Fruit fly (Drosophila melanogaster) whole organism, prepupa: ENCODE results near the gene Naa30A.

Experiments used
- CG10631 ChIP-seq: fragments of 200-800 bp; sonication (Bioruptor generic); optimal IDR thresholded peaks from 2 replicates; lab custom pipeline; 2016; ENCODE audit warnings: missing biosample characterization, missing genetic modification characterization
- CG11294 ChIP-seq: fragments of 200-800 bp; sonication (Bioruptor generic); IDR thresholded peaks from 2 replicates; pipeline ENCODE4 v1.3.6; 2022; ENCODE audit warnings: missing biosample characterization, missing genetic modification characterization
- CG11762 ChIP-seq: fragments of 200-800 bp; sonication (Bioruptor generic); optimal IDR thresholded peaks from 3 replicates; lab custom pipeline; 2016; ENCODE audit warnings: missing biosample characterization, missing genetic modification characterization; ENCODE audit not compliant: insufficient read depth
- CG11902 ChIP-seq: fragments of 200-800 bp; sonication (Bioruptor generic); optimal IDR thresholded peaks from 3 replicates; lab custom pipeline; 2016; ENCODE audit warnings: missing biosample characterization, missing genetic modification characterization
- CG15336 ChIP-seq: fragments of 200-800 bp; sonication (Bioruptor generic); IDR thresholded peaks from 2 replicates; pipeline ENCODE4 v1.3.6; 2022; ENCODE audit warnings: missing biosample characterization, missing genetic modification characterization
- CG1621 ChIP-seq: fragments of 200-800 bp; sonication (Bioruptor generic); optimal IDR thresholded peaks from 3 replicates; lab custom pipeline; 2018; ENCODE audit warnings: missing biosample characterization, mild to moderate bottlenecking, missing genetic modification characterization
- CG3032 ChIP-seq: fragments of 200-800 bp; optimal IDR thresholded peaks from 2 replicates; lab custom pipeline; 2019; ENCODE audit warnings: missing biosample characterization, mild to moderate bottlenecking, missing genetic modification characterization, moderate library complexity
- CG31627 ChIP-seq: fragments of 200-800 bp; sonication (Bioruptor generic); optimal IDR thresholded peaks from 3 replicates; lab custom pipeline; 2016; ENCODE audit warnings: missing biosample characterization, missing genetic modification characterization
- CG32006 ChIP-seq: fragments of 200-800 bp; sonication (Bioruptor generic); optimal IDR thresholded peaks from 3 replicates; lab custom pipeline; 2017; ENCODE audit warnings: missing biosample characterization, mild to moderate bottlenecking, missing genetic modification characterization
- CG34406 ChIP-seq: fragments of 200-800 bp; sonication (Bioruptor generic); optimal IDR thresholded peaks from 3 replicates; lab custom pipeline; 2016; ENCODE audit warnings: missing biosample characterization, missing genetic modification characterization
- CG3919 ChIP-seq: fragments of 200-800 bp; sonication (Bioruptor generic); optimal IDR thresholded peaks from 3 replicates; lab custom pipeline; 2016; ENCODE audit warnings: missing biosample characterization, missing genetic modification characterization
- CG6163 ChIP-seq: fragments of 200-800 bp; sonication (Bioruptor generic); IDR thresholded peaks from 3 replicates; pipeline ENCODE4 v1.3.6; 2022; ENCODE audit warnings: missing biosample characterization, missing genetic modification characterization
- CG6276 ChIP-seq: fragments of 200-800 bp; sonication (Bioruptor generic); optimal IDR thresholded peaks from 2 replicates; lab custom pipeline; 2017; ENCODE audit warnings: missing biosample characterization, mild to moderate bottlenecking, missing genetic modification characterization
- CG6792 ChIP-seq: fragments of 200-800 bp; sonication (Bioruptor generic); optimal IDR thresholded peaks from 3 replicates; lab custom pipeline; 2016; ENCODE audit warnings: missing biosample characterization, missing genetic modification characterization
- CG6808 ChIP-seq: fragments of 200-800 bp; sonication (Bioruptor generic); optimal IDR thresholded peaks from 3 replicates; lab custom pipeline; 2017; ENCODE audit warnings: missing biosample characterization, missing genetic modification characterization, mild to moderate bottlenecking, moderate library complexity, missing genetic modification reagents
- CG6854 ChIP-seq: fragments of 200-800 bp; sonication (Bioruptor generic); optimal IDR thresholded peaks from 2 replicates; lab custom pipeline; 2017; ENCODE audit warnings: missing biosample characterization, mild to moderate bottlenecking, missing genetic modification characterization
- CG7368 ChIP-seq: fragments of 200-800 bp; sonication (Bioruptor generic); optimal IDR thresholded peaks from 3 replicates; lab custom pipeline; 2016; ENCODE audit warnings: missing biosample characterization, missing genetic modification characterization
- CG8119 ChIP-seq: fragments of 200-800 bp; sonication (Bioruptor generic); IDR thresholded peaks from 3 replicates; pipeline ENCODE4 v1.3.6; 2022; ENCODE audit warnings: missing biosample characterization, missing genetic modification characterization
- CG8319 ChIP-seq: fragments of 200-800 bp; sonication (Bioruptor generic); optimal IDR thresholded peaks from 3 replicates; lab custom pipeline; 2016; ENCODE audit warnings: missing biosample characterization, missing genetic modification characterization
- CG8632 ChIP-seq: fragments of 200-800 bp; sonication (Bioruptor generic); optimal IDR thresholded peaks from 3 replicates; lab custom pipeline; 2016; ENCODE audit warnings: missing biosample characterization, missing genetic modification characterization
- Eip78C ChIP-seq: fragments of 200-800 bp; sonication (Bioruptor generic); peaks from one replicate; lab custom pipeline; 2016; ENCODE audit warnings: missing biosample characterization, missing genetic modification characterization
- Eip93F ChIP-seq: fragments of 200-800 bp; sonication (Bioruptor generic); optimal IDR thresholded peaks from 2 replicates; lab custom pipeline; 2016; ENCODE audit warnings: missing biosample characterization, mild to moderate bottlenecking, missing genetic modification characterization
- Ets96B ChIP-seq: fragments of 200-800 bp; optimal IDR thresholded peaks from 2 replicates; lab custom pipeline; 2019; ENCODE audit warnings: missing biosample characterization, mild to moderate bottlenecking, missing genetic modification characterization, moderate library complexity
- Gug ChIP-seq: fragments of 200-800 bp; sonication (Bioruptor generic); IDR thresholded peaks from 2 replicates; pipeline ENCODE4 v1.3.6; 2022; ENCODE audit warnings: missing biosample characterization, missing genetic modification characterization
- Hr4 ChIP-seq: fragments of 200-800 bp; sonication (Bioruptor generic); optimal IDR thresholded peaks from 3 replicates; lab custom pipeline; 2016; ENCODE audit warnings: missing biosample characterization, missing genetic modification characterization
- Met ChIP-seq: fragments of 200-800 bp; sonication (Bioruptor generic); optimal IDR thresholded peaks from 3 replicates; lab custom pipeline; 2016; ENCODE audit warnings: missing biosample characterization, missing genetic modification characterization
- OdsH ChIP-seq: fragments of 200-800 bp; sonication (Bioruptor generic); optimal IDR thresholded peaks from 3 replicates; lab custom pipeline; 2016; ENCODE audit warnings: missing biosample characterization, missing genetic modification characterization
- Smox ChIP-seq: fragments of 200-800 bp; sonication (Bioruptor generic); optimal IDR thresholded peaks from 3 replicates; lab custom pipeline; 2016; ENCODE audit warnings: missing biosample characterization, missing genetic modification characterization
- Sox14 ChIP-seq: fragments of 200-800 bp; sonication (Bioruptor generic); optimal IDR thresholded peaks from 3 replicates; lab custom pipeline; 2016; ENCODE audit warnings: missing biosample characterization, missing genetic modification characterization
- Sox15 ChIP-seq: fragments of 200-800 bp; sonication (Bioruptor generic); optimal IDR thresholded peaks from 3 replicates; lab custom pipeline; 2016; ENCODE audit warnings: missing biosample characterization, missing genetic modification characterization
- achi ChIP-seq: fragments of 200-800 bp; sonication (Bioruptor generic); optimal IDR thresholded peaks from 3 replicates; lab custom pipeline; 2016; ENCODE audit warnings: missing biosample characterization, missing genetic modification characterization
- cyc ChIP-seq: fragments of 200-800 bp; sonication (Bioruptor generic); optimal IDR thresholded peaks from 3 replicates; lab custom pipeline; 2016; ENCODE audit warnings: missing biosample characterization, missing genetic modification characterization
- dac ChIP-seq: fragments of 200-800 bp; sonication (Bioruptor generic); optimal IDR thresholded peaks from 2 replicates; lab custom pipeline; 2017; ENCODE audit warnings: missing biosample characterization, mild to moderate bottlenecking, missing genetic modification characterization
- dsx ChIP-seq: fragments of 200-800 bp; optimal IDR thresholded peaks from 3 replicates; lab custom pipeline; 2019; ENCODE audit warnings: missing biosample characterization, mild to moderate bottlenecking, missing genetic modification characterization, moderate library complexity; ENCODE audit not compliant: poor library complexity, severe bottlenecking
- eg ChIP-seq: fragments of 200-800 bp; sonication (Bioruptor generic); IDR thresholded peaks from 3 replicates; pipeline ENCODE4 v1.3.6; 2022; ENCODE audit warnings: missing biosample characterization, missing genetic modification characterization
- esn ChIP-seq: fragments of 200-800 bp; sonication (Bioruptor generic); optimal IDR thresholded peaks from 2 replicates; lab custom pipeline; 2016; ENCODE audit warnings: missing biosample characterization, mild to moderate bottlenecking, missing genetic modification characterization, moderate library complexity
- fd59A ChIP-seq: fragments of 200-800 bp; sonication (Bioruptor generic); optimal IDR thresholded peaks from 2 replicates; lab custom pipeline; 2017; ENCODE audit warnings: missing biosample characterization, mild to moderate bottlenecking, missing genetic modification characterization, missing genetic modification reagents
- fkh ChIP-seq: fragments of 200-800 bp; sonication (Bioruptor generic); optimal IDR thresholded peaks from 3 replicates; lab custom pipeline; 2017; ENCODE audit warnings: missing biosample characterization, mild to moderate bottlenecking, missing genetic modification characterization, moderate library complexity
- lz ChIP-seq: fragments of 200-800 bp; sonication (Bioruptor generic); optimal IDR thresholded peaks from 3 replicates; lab custom pipeline; 2016; ENCODE audit warnings: missing biosample characterization, missing genetic modification characterization
- spab ChIP-seq: fragments of 200-800 bp; sonication (Bioruptor generic); optimal IDR thresholded peaks from 2 replicates; lab custom pipeline; 2017; ENCODE audit warnings: missing biosample characterization, mild to moderate bottlenecking, missing genetic modification characterization, missing genetic modification reagents
- ss ChIP-seq, 2 experiments: fragments of 200-800 bp; sonication (Bioruptor generic); optimal IDR thresholded peaks; 2 replicates in 1 of 2; 3 replicates in 1 of 2; lab custom pipeline; 2017 to 2018; ENCODE audit warnings: mild to moderate bottlenecking in 2 of 2, missing biosample characterization in 2 of 2, missing genetic modification characterization in 2 of 2, moderate library complexity in 1 of 2
- svp ChIP-seq: fragments of 200-800 bp; sonication (Bioruptor generic); peaks from one replicate; lab custom pipeline; 2016; ENCODE audit warnings: missing biosample characterization, missing genetic modification characterization
- topi ChIP-seq: fragments of 200-800 bp; sonication (Bioruptor generic); optimal IDR thresholded peaks from 3 replicates; lab custom pipeline; 2016; ENCODE audit warnings: missing biosample characterization, missing genetic modification characterization
- vri ChIP-seq: fragments of 200-800 bp; sonication (Bioruptor generic); optimal IDR thresholded peaks from 3 replicates; lab custom pipeline; 2016; ENCODE audit warnings: missing biosample characterization, mild to moderate bottlenecking, missing genetic modification characterization

Naa30A gene

dm6 chrX:1370104-1370802, 28.3 kb downstream of the Naa30A start, which contains the start of gene ssx:
Gene ssx, plus strand, starts transcription at chrX:1370580.
- TF ChIP-seq cyc (GFP tag; lab: Kevin White, UChicago), result peak; percentile 51
- peak; percentile 45 for TF ChIP-seq CG11762 (GFP tag; lab: Kevin White, UChicago)
- no peak for TF ChIP-seq CG11294 (GFP tag; lab: Robert Waterston, UW)
- peak; percentile 41 for TF ChIP-seq CG8632 (GFP tag; lab: Kevin White, UChicago)
- TF ChIP-seq Eip78C (GFP tag; lab: Kevin White, UChicago), result peak; percentile 82
- peak; percentile 62 for TF ChIP-seq CG6792 (GFP tag; lab: Kevin White, UChicago)
- peak; percentile 82 for TF ChIP-seq svp (GFP tag; lab: Kevin White, UChicago)
- TF ChIP-seq ss (GFP tag; optimal IDR thresholded peaks at IDR 0.05; lab: Kevin White, UChicago), result no peak
- TF ChIP-seq CG7368 (GFP tag; lab: Kevin White, UChicago), result peak; percentile 28
- no peak for TF ChIP-seq CG6854 (GFP tag; lab: Kevin White, UChicago)
- TF ChIP-seq lz (GFP tag; lab: Kevin White, UChicago), result peak; percentile 71
- TF ChIP-seq Hr4 (GFP tag; lab: Kevin White, UChicago), result no peak
- TF ChIP-seq topi (GFP tag; lab: Kevin White, UChicago), result peak; percentile 57
- no peak for TF ChIP-seq spab (GFP tag; lab: Kevin White, UChicago)
- peak; percentile 56 for TF ChIP-seq Sox14 (GFP tag; lab: Kevin White, UChicago)
- no peak for TF ChIP-seq Eip93F
- TF ChIP-seq Smox, result no peak
- TF ChIP-seq achi (GFP tag; lab: Kevin White, UChicago), result peak; percentile 38
- TF ChIP-seq CG10631 (GFP tag; lab: Kevin White, UChicago), result no peak
- no peak for TF ChIP-seq Met (GFP tag; lab: Kevin White, UChicago)
- peak; percentile 65; the same call in 2 of the 3 replicates for TF ChIP-seq eg (GFP tag; lab: Robert Waterston, UW)
- peak; percentile 69 for TF ChIP-seq esn
- peak; percentile 17 for TF ChIP-seq CG3032 (tag; lab: Kevin White, UChicago)
- peak; percentile 71 for TF ChIP-seq CG15336 (GFP tag; lab: Robert Waterston, UW)
- TF ChIP-seq Sox15, result peak; percentile 18
- peak; percentile 37 for TF ChIP-seq CG1621 (tag; lab: Kevin White, UChicago)
- TF ChIP-seq CG34406 (GFP tag; lab: Kevin White, UChicago), result no peak
- peak; percentile 9 for TF ChIP-seq dac (GFP tag; lab: Kevin White, UChicago)
- TF ChIP-seq CG8119 (GFP tag; lab: Robert Waterston, UW), result peak; percentile 45; the same call in 1 of the 3 replicates
- no peak for TF ChIP-seq CG32006 (GFP tag; lab: Kevin White, UChicago)
- TF ChIP-seq CG31627, result peak; percentile 67
- peak; percentile 62 for TF ChIP-seq CG6163 (GFP tag; lab: Robert Waterston, UW)
- TF ChIP-seq Gug (GFP tag; lab: Robert Waterston, UW), result peak; percentile 10; the same call in 1 of the 2 replicates
- no peak for TF ChIP-seq CG6276 (GFP tag; lab: Kevin White, UChicago)
- TF ChIP-seq Ets96B, result peak; percentile 28
- TF ChIP-seq CG8319 (GFP tag; lab: Kevin White, UChicago), result peak; percentile 31
- peak; percentile 70 for TF ChIP-seq CG3919 (GFP tag; lab: Kevin White, UChicago)
- TF ChIP-seq OdsH (GFP tag; lab: Kevin White, UChicago), result no peak

dm6 chrX:1372667-1373066, 30.8 kb downstream of the Naa30A start:
- no peak for TF ChIP-seq dac (GFP tag; lab: Kevin White, UChicago)
- TF ChIP-seq Ets96B, result no peak
- no peak for TF ChIP-seq CG8632 (GFP tag; lab: Kevin White, UChicago)
- TF ChIP-seq fkh (GFP tag; lab: Kevin White, UChicago), result no peak
- no peak for TF ChIP-seq CG6808
- no peak for TF ChIP-seq Smox
- no peak for TF ChIP-seq dsx
- no peak for TF ChIP-seq OdsH (GFP tag; lab: Kevin White, UChicago)
- TF ChIP-seq Sox15, result no peak
- TF ChIP-seq fd59A, result no peak
- no peak for TF ChIP-seq esn
- no peak for TF ChIP-seq CG11902 (GFP tag; lab: Kevin White, UChicago)
- no peak for TF ChIP-seq eg (GFP tag; lab: Robert Waterston, UW)
- TF ChIP-seq vri, result no peak
